Worm (Caenorhabditis elegans) whole organism, L3 larva: ENCODE data around the gene dsh-2.

ENCODE experiments used
- ama-1 ChIP-seq: fragments of 150-350 bp; optimal IDR thresholded peaks from 2 replicates; lab custom pipeline; 2018
- egl-27 ChIP-seq: sonication (generic microtip); optimal IDR thresholded peaks from 4 replicates; lab custom pipeline; 2017; ENCODE audit warnings: missing biosample characterization, missing genetic modification reagents, missing genetic modification characterization
- elt-1 ChIP-seq: fragments of 150-350 bp; optimal IDR thresholded peaks from 2 replicates; lab custom pipeline; 2014; ENCODE audit warnings: missing biosample characterization, missing genetic modification characterization
- fkh-10 ChIP-seq: sonication (generic microtip); optimal IDR thresholded peaks from 2 replicates; lab custom pipeline; 2017; ENCODE audit warnings: missing biosample characterization, missing genetic modification reagents, missing genetic modification characterization
- fkh-2 ChIP-seq: fragments of 150-350 bp; optimal IDR thresholded peaks from 2 replicates; lab custom pipeline; 2014; ENCODE audit warnings: missing biosample characterization, missing genetic modification reagents, missing genetic modification characterization
- fos-1 ChIP-seq: fragments of 150-350 bp; optimal IDR thresholded peaks from 2 replicates; lab custom pipeline; 2014; ENCODE audit warnings: missing biosample characterization, missing genetic modification characterization
- mdl-1 ChIP-seq: fragments of 150-350 bp; optimal IDR thresholded peaks from 2 replicates; lab custom pipeline; 2014; ENCODE audit warnings: missing biosample characterization, missing genetic modification characterization
- nhr-11 ChIP-seq: fragments of 150-350 bp; optimal IDR thresholded peaks from 2 replicates; lab custom pipeline; 2014; ENCODE audit warnings: missing biosample characterization, missing genetic modification characterization
- nhr-12 ChIP-seq: fragments of 150-350 bp; optimal IDR thresholded peaks from 2 replicates; lab custom pipeline; 2014; ENCODE audit warnings: missing biosample characterization, missing genetic modification characterization
- pha-4 ChIP-seq: fragments of 150-350 bp; optimal IDR thresholded peaks from 2 replicates; lab custom pipeline; 2014; ENCODE audit warnings: missing biosample characterization, missing genetic modification reagents, missing genetic modification characterization
- pqm-1 ChIP-seq: fragments of 150-350 bp; optimal IDR thresholded peaks from 2 replicates; lab custom pipeline; 2017; ENCODE audit warnings: missing biosample characterization, missing genetic modification characterization, inconsistent platforms
- sea-2 ChIP-seq: fragments of 150-350 bp; sonication (generic microtip); optimal IDR thresholded peaks from 4 replicates; lab custom pipeline; 2014; ENCODE audit warnings: missing biosample characterization, missing genetic modification reagents, missing genetic modification characterization
- tbx-2 ChIP-seq: sonication (generic microtip); optimal IDR thresholded peaks from 2 replicates; lab custom pipeline; 2016; ENCODE audit warnings: mild to moderate bottlenecking, missing genetic modification characterization, missing compliant biosample characterization
- unc-39 ChIP-seq: sonication (generic microtip); optimal IDR thresholded peaks from 4 replicates; lab custom pipeline; 2017; ENCODE audit warnings: missing biosample characterization, missing genetic modification characterization

DNA sequence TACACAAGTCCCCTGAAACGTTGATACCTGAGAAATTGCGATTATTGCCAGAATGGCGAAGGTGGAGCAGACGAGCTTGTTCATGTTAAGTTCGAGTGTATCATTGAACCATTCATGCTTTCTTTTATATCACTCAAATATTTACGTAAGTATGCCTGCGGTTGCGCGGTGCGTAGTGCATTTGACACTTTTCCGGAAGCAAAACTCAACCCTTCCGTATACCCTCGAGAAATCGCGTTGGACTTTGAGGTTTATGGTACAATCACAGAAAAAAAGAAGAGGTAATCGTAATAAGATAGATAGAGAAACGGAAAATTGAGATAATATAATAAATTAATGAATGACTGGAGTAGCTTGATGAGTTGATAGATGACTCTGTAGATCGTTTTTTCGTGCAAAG is 11.4 kb downstream of the dsh-2 start, which contains the start of gene idpb-2:
- TF ChIP-seq nhr-12 (tag; lab: Kevin White, UChicago) (no peak), unc-39 (tag; lab: Kevin White, UChicago) (no peak), fkh-2 (tag; lab: Kevin White, UChicago) (no peak), pha-4 (tag; lab: Kevin White, UChicago) (no peak), egl-27 (tag; lab: Kevin White, UChicago) (no peak), fos-1 (tag; lab: Kevin White, UChicago) (no peak), pqm-1 (tag; lab: Kevin White, UChicago) (no peak), fkh-10 (GFP tag; lab: Kevin White, UChicago) (no peak), ama-1 (lab: Kevin White, UChicago) (no peak), mdl-1 (tag; lab: Kevin White, UChicago) (no peak), elt-1 (tag; lab: Kevin White, UChicago) (no peak), nhr-11 (tag; lab: Kevin White, UChicago) (no peak), tbx-2 (tag; lab: Kevin White, UChicago) (no peak), sea-2 (GFP tag; lab: Kevin White, UChicago) (no peak)
